Worm (Caenorhabditis elegans) whole organism, midembryonic: ENCODE measurements around the gene R09F10.3.

Experiments
- T22C8.4 ChIP-seq: fragments of 200-800 bp; sonication (Bioruptor generic); IDR thresholded peaks from 2 replicates; pipeline ENCODE4 v1.3.6; 2022; ENCODE audit warnings: missing genetic modification characterization, missing compliant biosample characterization
- flt-1 ChIP-seq: fragments of 200-800 bp; sonication (Bioruptor generic); IDR thresholded peaks from 2 replicates; pipeline ENCODE4 v1.3.6; 2022; ENCODE audit warnings: missing genetic modification characterization, missing compliant biosample characterization

DNA sequence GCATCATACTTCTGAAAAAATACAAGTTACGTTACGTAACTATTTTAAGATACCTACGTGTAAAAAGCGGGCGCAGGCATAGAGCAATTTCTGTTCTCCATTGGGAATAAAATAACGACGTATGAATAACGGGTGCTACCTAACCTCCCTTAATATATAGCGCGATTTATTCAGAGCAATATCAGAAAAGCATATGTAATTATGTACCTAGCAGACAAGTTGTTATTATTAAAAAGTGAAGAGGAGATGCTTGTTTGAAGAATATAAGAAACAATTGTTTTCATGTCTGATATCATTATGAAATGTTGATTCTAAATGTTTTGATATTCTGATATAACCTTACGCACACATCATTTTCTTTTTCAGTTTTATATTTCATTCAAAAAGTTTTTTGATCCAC is 24.5 kb downstream of the R09F10.3 start, which contains the start of gene srh-11:
- TF ChIP-seq T22C8.4 (no peak), flt-1 (GFP tag; lab: Robert Waterston, UW) (no peak)
